Worm (Caenorhabditis elegans) whole organism, L3 larva: ENCODE measurements around the gene C01G10.18.
"Not testable (repeated sequence)": the region's sequence is repeated elsewhere in the genome, so short reads cannot be mapped to it uniquely, and the experiment has no call there.

Experiments used
- R02D3.7 ChIP-seq: fragments of 150-350 bp; optimal IDR thresholded peaks from 2 replicates; lab custom pipeline; 2014; ENCODE audit warnings: missing biosample characterization, missing genetic modification characterization
- ZK546.5 ChIP-seq: sonication (generic microtip); optimal IDR thresholded peaks from 2 replicates; lab custom pipeline; 2017; ENCODE audit warnings: missing biosample characterization, missing genetic modification characterization
- aly-2 ChIP-seq: fragments of 150-350 bp; optimal IDR thresholded peaks from 2 replicates; lab custom pipeline; 2014; ENCODE audit warnings: missing biosample characterization, missing genetic modification characterization
- ceh-28 ChIP-seq: fragments of 150-350 bp; optimal IDR thresholded peaks from 2 replicates; lab custom pipeline; 2014; ENCODE audit warnings: missing biosample characterization, missing genetic modification reagents, missing genetic modification characterization
- egl-27 ChIP-seq: sonication (generic microtip); optimal IDR thresholded peaks from 4 replicates; lab custom pipeline; 2017; ENCODE audit warnings: missing biosample characterization, missing genetic modification reagents, missing genetic modification characterization
- egl-5 ChIP-seq: fragments of 150-350 bp; optimal IDR thresholded peaks from 2 replicates; lab custom pipeline; 2017; ENCODE audit warnings: missing biosample characterization, missing genetic modification reagents, missing genetic modification characterization, inconsistent platforms
- elt-2 ChIP-seq: sonication (generic microtip); optimal IDR thresholded peaks from 2 replicates; lab custom pipeline; 2016; ENCODE audit warnings: missing genetic modification reagents, mild to moderate bottlenecking, missing genetic modification characterization, missing compliant biosample characterization
- elt-3 ChIP-seq, 3 experiments: fragments of 150-350 bp in 1 of 3; sonication (generic microtip) in 2 of 3; optimal IDR thresholded peaks; 2 replicates in 2 of 3; 4 replicates in 1 of 3; lab custom pipeline; 2014 to 2017; ENCODE audit warnings: missing biosample characterization in 3 of 3, missing genetic modification characterization in 3 of 3
- eor-1 ChIP-seq, 2 experiments: fragments of 150-350 bp; optimal IDR thresholded peaks; 2 replicates each; lab custom pipeline; 2014 to 2018; ENCODE audit warnings: missing biosample characterization in 2 of 2, missing genetic modification characterization in 2 of 2
- fkh-10 ChIP-seq: sonication (generic microtip); optimal IDR thresholded peaks from 2 replicates; lab custom pipeline; 2017; ENCODE audit warnings: missing biosample characterization, missing genetic modification reagents, missing genetic modification characterization
- fkh-2 ChIP-seq: fragments of 150-350 bp; optimal IDR thresholded peaks from 2 replicates; lab custom pipeline; 2014; ENCODE audit warnings: missing biosample characterization, missing genetic modification reagents, missing genetic modification characterization
- hmg-11 ChIP-seq: sonication (generic microtip); optimal IDR thresholded peaks from 2 replicates; lab custom pipeline; 2016; ENCODE audit warnings: missing genetic modification characterization, missing compliant biosample characterization
- jun-1 ChIP-seq: fragments of 150-350 bp; optimal IDR thresholded peaks from 2 replicates; lab custom pipeline; 2014; ENCODE audit warnings: missing biosample characterization, missing genetic modification reagents, missing genetic modification characterization
- lin-15B ChIP-seq: fragments of 150-350 bp; optimal IDR thresholded peaks from 2 replicates; lab custom pipeline; 2014; ENCODE audit warnings: missing biosample characterization, missing genetic modification characterization
- lsy-12 ChIP-seq: sonication (generic microtip); optimal IDR thresholded peaks from 2 replicates; lab custom pipeline; 2016; ENCODE audit warnings: mild to moderate bottlenecking, missing genetic modification characterization, missing compliant biosample characterization
- mdl-1 ChIP-seq: fragments of 150-350 bp; optimal IDR thresholded peaks from 2 replicates; lab custom pipeline; 2014; ENCODE audit warnings: missing biosample characterization, missing genetic modification characterization
- mml-1 ChIP-seq: fragments of 150-350 bp; sonication (generic microtip); optimal IDR thresholded peaks from 3 replicates; lab custom pipeline; 2014; ENCODE audit warnings: missing biosample characterization, missing genetic modification characterization
- nfya-1 ChIP-seq: sonication (generic microtip); optimal IDR thresholded peaks from 2 replicates; lab custom pipeline; 2017; ENCODE audit warnings: missing genetic modification characterization, mild to moderate bottlenecking, missing compliant biosample characterization, antibody characterized with exemption, moderate library complexity; ENCODE audit not compliant: insufficient read depth
- nhr-11 ChIP-seq: fragments of 150-350 bp; optimal IDR thresholded peaks from 2 replicates; lab custom pipeline; 2014; ENCODE audit warnings: missing biosample characterization, missing genetic modification characterization
- nhr-12 ChIP-seq: fragments of 150-350 bp; optimal IDR thresholded peaks from 2 replicates; lab custom pipeline; 2014; ENCODE audit warnings: missing biosample characterization, missing genetic modification characterization
- nhr-23 ChIP-seq: fragments of 150-350 bp; optimal IDR thresholded peaks from 2 replicates; lab custom pipeline; 2014; ENCODE audit warnings: missing biosample characterization, missing genetic modification reagents, missing genetic modification characterization
- nhr-25 ChIP-seq: sonication (generic microtip); optimal IDR thresholded peaks from 2 replicates; lab custom pipeline; 2017; ENCODE audit warnings: missing biosample characterization, missing genetic modification characterization
- nhr-28 ChIP-seq: fragments of 150-350 bp; optimal IDR thresholded peaks from 2 replicates; lab custom pipeline; 2014; ENCODE audit warnings: missing biosample characterization, missing genetic modification characterization
- nhr-67 ChIP-seq: fragments of 150-350 bp; optimal IDR thresholded peaks from 2 replicates; lab custom pipeline; 2014; ENCODE audit warnings: missing biosample characterization, missing genetic modification characterization
- nhr-76 ChIP-seq: fragments of 150-350 bp; sonication (generic microtip); optimal IDR thresholded peaks from 5 replicates; lab custom pipeline; 2014; ENCODE audit warnings: missing biosample characterization, missing genetic modification characterization
- nhr-77 ChIP-seq: fragments of 150-350 bp; optimal IDR thresholded peaks from 2 replicates; lab custom pipeline; 2014; ENCODE audit warnings: missing biosample characterization, missing genetic modification characterization
- pqm-1 ChIP-seq: fragments of 150-350 bp; optimal IDR thresholded peaks from 2 replicates; lab custom pipeline; 2017; ENCODE audit warnings: missing biosample characterization, missing genetic modification characterization, inconsistent platforms
- sea-2 ChIP-seq: fragments of 150-350 bp; sonication (generic microtip); optimal IDR thresholded peaks from 4 replicates; lab custom pipeline; 2014; ENCODE audit warnings: missing biosample characterization, missing genetic modification reagents, missing genetic modification characterization
- skn-1 ChIP-seq: fragments of 150-350 bp; optimal IDR thresholded peaks from 2 replicates; lab custom pipeline; 2014; ENCODE audit warnings: missing biosample characterization, missing genetic modification characterization
- tbx-2 ChIP-seq: sonication (generic microtip); optimal IDR thresholded peaks from 2 replicates; lab custom pipeline; 2016; ENCODE audit warnings: mild to moderate bottlenecking, missing genetic modification characterization, missing compliant biosample characterization
- unc-39 ChIP-seq: sonication (generic microtip); optimal IDR thresholded peaks from 4 replicates; lab custom pipeline; 2017; ENCODE audit warnings: missing biosample characterization, missing genetic modification characterization
- unc-62 ChIP-seq: fragments of 150-350 bp; sonication (generic microtip); optimal IDR thresholded peaks from 4 replicates; lab custom pipeline; 2014; ENCODE audit warnings: missing biosample characterization, missing genetic modification reagents, missing genetic modification characterization
- ztf-4 ChIP-seq: fragments of 150-350 bp; optimal IDR thresholded peaks from 2 replicates; lab custom pipeline; 2014; ENCODE audit warnings: missing biosample characterization, missing genetic modification characterization

The C01G10.18 gene

DNA sequence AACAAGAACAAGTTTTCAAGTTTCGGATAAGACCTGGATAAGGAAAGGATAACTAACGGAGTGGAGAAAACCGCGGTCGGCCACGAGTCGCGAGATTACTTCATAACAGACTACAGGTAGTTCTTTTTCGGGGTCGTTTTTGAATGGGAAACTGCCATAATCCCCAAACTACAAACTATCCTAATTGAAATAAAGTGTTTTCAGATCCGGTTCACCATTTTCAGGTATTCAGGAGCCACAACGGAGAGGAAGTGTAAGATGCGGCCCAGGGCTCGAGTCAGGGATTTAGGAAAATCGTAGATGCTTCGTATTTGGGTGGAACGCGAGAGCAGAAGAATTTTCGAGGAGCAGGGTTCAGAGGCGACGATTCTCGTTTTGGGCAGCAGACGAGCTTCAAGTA is 27.5 kb upstream of the C01G10.18 start, which contains the start of gene T01G5.8:
TSS of gene T01G5.8 (plus strand) at position 301 of the 400 bp plus-strand sequence.
- not testable (repeated sequence) for TF ChIP-seq pqm-1 (tag; lab: Kevin White, UChicago); mdl-1 (tag; lab: Kevin White, UChicago); sea-2

DNA sequence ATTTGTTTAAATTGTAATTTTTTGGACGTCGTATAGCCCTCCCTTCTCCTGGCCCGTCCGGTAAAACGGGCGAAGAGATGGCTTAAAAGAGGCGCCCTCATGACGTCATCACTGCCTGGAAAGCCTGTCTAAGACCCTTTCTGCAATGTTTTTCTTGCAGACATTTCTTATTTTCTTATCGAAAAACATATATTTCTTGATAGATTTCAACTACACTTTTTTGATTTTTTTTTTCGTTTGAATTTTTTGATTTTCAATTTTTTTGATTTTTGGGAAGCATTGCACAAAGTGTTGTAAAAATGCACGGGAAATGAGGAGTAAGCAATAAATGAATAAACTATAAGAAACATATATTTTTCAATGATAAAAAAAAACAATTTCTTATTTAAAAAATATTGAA is 25.5 kb upstream of the C01G10.18 start, which contains the start of gene T01G5.6:
TSS of gene T01G5.6 (minus strand) at position 101 of the 400 bp plus-strand sequence.
- TF ChIP-seq nhr-12 (tag; lab: Kevin White, UChicago) (no peak), nhr-67 (tag; lab: Kevin White, UChicago) (no peak), eor-1 (tag; optimal IDR thresholded peaks at IDR 0.05; lab: Kevin White, UChicago) (no peak), skn-1 (no peak)

DNA sequence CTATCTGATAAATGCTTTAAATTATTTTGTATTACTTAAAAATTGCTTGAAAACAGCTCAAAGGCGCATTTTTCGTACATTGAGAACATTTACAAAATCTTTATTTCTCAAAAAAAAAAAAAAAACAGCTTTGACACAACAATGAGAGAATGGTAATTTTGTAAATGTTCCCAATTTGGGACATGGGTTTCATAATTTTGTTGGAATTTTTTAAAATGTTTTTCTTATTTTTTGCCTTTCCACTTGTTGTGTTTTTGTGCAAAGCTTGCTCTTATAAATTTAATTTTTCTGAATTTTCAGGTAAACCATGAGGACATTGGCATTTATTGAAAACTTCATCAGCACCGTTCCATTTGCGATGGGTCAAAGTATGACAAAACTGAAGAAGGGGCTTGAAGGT is 23.1 kb upstream of the C01G10.18 start, which contains the start of gene T01G5.7:
TSS of gene T01G5.7 (plus strand) at position 301 of the 400 bp plus-strand sequence.
- no peak for TF ChIP-seq skn-1
- TF ChIP-seq ceh-28 (tag; lab: Kevin White, UChicago) = no peak
- no peak for TF ChIP-seq lin-15B (tag; lab: Kevin White, UChicago)
- no peak for TF ChIP-seq eor-1 (tag; optimal IDR thresholded peaks at IDR 0.05; lab: Kevin White, UChicago)
- no peak for TF ChIP-seq R02D3.7 (tag; lab: Kevin White, UChicago)
- no peak for TF ChIP-seq fkh-10 (GFP tag; lab: Kevin White, UChicago)
- no peak for TF ChIP-seq nhr-25
- TF ChIP-seq elt-2 = no peak

DNA sequence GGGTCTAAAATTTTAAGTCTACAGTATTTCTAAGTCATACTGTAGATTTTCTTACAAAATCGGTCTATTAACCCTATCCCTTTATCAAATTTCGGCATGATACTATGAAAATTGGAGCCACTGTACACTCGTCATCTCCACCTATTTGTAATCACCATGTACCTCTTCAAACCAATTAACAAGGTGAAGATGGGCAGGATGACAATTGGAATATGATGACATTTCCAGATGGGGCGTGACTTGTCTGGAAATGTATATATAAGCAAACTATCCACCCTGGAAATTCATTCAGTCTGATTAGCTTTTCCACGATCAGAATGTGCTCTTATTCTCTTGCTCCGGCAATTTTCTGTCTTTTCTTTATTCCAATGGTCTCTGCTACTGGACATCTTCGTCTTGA is 20.7 kb upstream of the C01G10.18 start, which contains the start of gene Y75B12A.2:
TSS of gene Y75B12A.2 (plus strand) at position 301 of the 400 bp plus-strand sequence.
- TF ChIP-seq lin-15B (tag; lab: Kevin White, UChicago) (no peak), nhr-77 (tag; lab: Kevin White, UChicago) (no peak), nfya-1 (tag; lab: Kevin White, UChicago) (no peak), egl-27 (tag; lab: Kevin White, UChicago) (no peak), ztf-4 (no peak), unc-39 (tag; lab: Kevin White, UChicago) (no peak), unc-62 (GFP tag; lab: Kevin White, UChicago) (no peak), nhr-28 (tag; lab: Kevin White, UChicago) (no peak), skn-1 (no peak), nhr-76 (tag; lab: Kevin White, UChicago) (no peak)

DNA sequence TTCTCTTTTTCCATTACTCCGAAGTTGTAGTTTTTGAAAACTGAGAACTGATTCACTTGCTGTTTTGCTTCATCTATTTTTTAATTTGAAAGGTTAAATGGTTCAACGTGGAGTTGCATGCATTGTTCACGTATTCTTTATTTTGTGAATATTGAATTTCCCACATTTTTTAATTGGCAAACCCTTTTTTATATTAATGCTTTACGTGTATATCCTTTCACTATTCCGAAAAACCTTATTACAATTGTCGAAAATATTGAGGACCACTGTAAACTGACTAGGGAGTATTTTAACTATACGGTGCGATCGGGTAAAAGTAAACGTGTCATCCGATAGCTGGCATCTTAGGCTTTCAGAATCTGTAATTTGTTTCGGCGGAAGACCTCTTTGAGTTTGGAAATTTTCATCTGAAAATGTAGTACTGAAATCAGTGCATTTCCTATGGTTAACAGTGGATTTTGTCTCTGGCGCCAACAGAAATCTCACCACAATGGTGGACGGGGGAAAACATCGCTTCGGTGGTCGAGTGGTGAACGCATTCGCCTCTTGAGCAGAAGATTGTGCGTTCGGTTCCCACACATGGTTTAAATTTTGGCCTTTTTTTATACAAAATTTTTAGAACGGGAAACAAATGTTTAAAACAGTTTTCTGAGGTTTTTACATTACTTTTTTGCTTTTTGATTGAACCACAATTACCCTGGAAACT is 17.5 kb upstream of the C01G10.18 start, which contains the start of gene C01G10.14:
TSS of gene C01G10.14 (minus strand) at position 51 of the 706 bp plus-strand sequence.
- not testable (repeated sequence) for TF ChIP-seq unc-39 (tag; lab: Kevin White, UChicago); nhr-23; ceh-28 (tag; lab: Kevin White, UChicago)

DNA sequence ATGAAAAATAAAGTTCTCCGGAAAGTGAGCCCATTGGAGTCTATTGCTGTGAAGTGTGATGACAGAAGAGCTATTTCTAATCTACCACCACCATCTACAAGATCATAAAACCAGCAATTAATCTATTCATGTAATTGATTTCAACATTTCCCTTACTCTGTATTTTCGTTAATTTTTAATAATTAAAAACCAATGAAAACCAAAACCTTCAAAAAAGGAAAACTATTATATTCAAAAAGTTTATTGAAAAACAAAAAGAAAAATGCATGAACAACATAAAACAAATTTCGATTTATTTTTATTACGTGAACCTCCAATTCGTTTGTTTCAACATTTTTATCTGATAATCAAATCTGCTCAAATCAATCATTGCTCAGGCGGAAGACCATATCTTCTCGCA is 10.9 kb upstream of the C01G10.18 start, which contains the start of gene C01G10.1:
TSS of gene C01G10.1 (plus strand) at position 301 of the 400 bp plus-strand sequence.
- no peak for TF ChIP-seq mml-1 (tag; lab: Kevin White, UChicago)
- TF ChIP-seq nhr-25 = no peak
- no peak for TF ChIP-seq elt-2
- no peak for TF ChIP-seq aly-2 (tag; lab: Kevin White, UChicago)
- no peak for TF ChIP-seq fkh-2 (tag; lab: Kevin White, UChicago)
- no peak for TF ChIP-seq jun-1 (tag; lab: Kevin White, UChicago)
- no peak for TF ChIP-seq eor-1 (tag; optimal IDR thresholded peaks at IDR 0.05; lab: Kevin White, UChicago)
- TF ChIP-seq egl-5 (tag; lab: Kevin White, UChicago) = no peak
- no peak for TF ChIP-seq nhr-23
- TF ChIP-seq tbx-2 (tag; lab: Kevin White, UChicago) = no peak
- no peak for TF ChIP-seq R02D3.7 (tag; lab: Kevin White, UChicago)
- TF ChIP-seq ZK546.5 (tag; lab: Kevin White, UChicago) = no peak
- no peak for TF ChIP-seq unc-39 (tag; lab: Kevin White, UChicago)
- no peak for TF ChIP-seq lsy-12
- TF ChIP-seq hmg-11 (tag; lab: Kevin White, UChicago) = no peak
- TF ChIP-seq elt-3 (tag; optimal IDR thresholded peaks at IDR 0.05; lab: Kevin White, UChicago) = no peak
- TF ChIP-seq fkh-10 (GFP tag; lab: Kevin White, UChicago) = no peak
- no peak for TF ChIP-seq unc-62 (GFP tag; lab: Kevin White, UChicago)
- no peak for TF ChIP-seq nhr-11 (tag; lab: Kevin White, UChicago)
- TF ChIP-seq nhr-28 (tag; lab: Kevin White, UChicago) = no peak
